Worm (Caenorhabditis elegans): ENCODE measurements around the gene cysl-3.

cysl-3 gene

ce11 chrV:3776086-3776589 is at the start of gene cysl-3:
Gene cysl-3 (minus strand): TSS chrV:3776136.
- TF ChIP-seq W03F9.2 (tag; optimal IDR thresholded peaks at IDR 0.05), result no peak
- no peak for TF ChIP-seq him-1 (tag; optimal IDR thresholded peaks at IDR 0.05)
- no peak for TF ChIP-seq dao-5 (tag; optimal IDR thresholded peaks at IDR 0.05)

ce11 chrV:3825190-3825589 is 49.3 kb upstream of the cysl-3 start:
- TF ChIP-seq dao-5 (tag; optimal IDR thresholded peaks at IDR 0.05) (no peak), him-1 (tag; optimal IDR thresholded peaks at IDR 0.05) (no peak), W03F9.2 (tag; optimal IDR thresholded peaks at IDR 0.05) (no peak)

DNA sequence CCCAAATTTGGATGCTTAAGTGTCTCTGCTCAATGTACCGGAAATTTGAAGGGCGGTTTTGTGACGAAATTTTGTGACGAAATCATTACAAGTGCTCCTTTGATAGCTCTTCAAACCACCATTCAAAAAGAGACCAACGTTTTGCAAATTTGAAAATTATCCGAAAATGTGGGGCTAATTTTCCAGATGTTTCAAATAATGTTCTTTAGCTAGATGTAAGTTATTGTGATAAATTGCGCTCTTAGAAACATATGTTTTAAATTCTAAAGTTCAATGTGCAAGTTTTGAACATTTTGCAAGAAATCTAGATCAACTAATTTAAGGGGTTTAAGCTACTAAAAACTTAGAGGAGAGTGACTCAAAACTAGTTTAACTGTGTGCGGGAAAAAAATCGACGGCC is 44.9 kb upstream of the cysl-3 start:
- TF ChIP-seq W03F9.2 (tag; optimal IDR thresholded peaks at IDR 0.05), result no peak
- no peak for TF ChIP-seq him-1 (tag; optimal IDR thresholded peaks at IDR 0.05)
- no peak for TF ChIP-seq dao-5 (tag; optimal IDR thresholded peaks at IDR 0.05)

DNA sequence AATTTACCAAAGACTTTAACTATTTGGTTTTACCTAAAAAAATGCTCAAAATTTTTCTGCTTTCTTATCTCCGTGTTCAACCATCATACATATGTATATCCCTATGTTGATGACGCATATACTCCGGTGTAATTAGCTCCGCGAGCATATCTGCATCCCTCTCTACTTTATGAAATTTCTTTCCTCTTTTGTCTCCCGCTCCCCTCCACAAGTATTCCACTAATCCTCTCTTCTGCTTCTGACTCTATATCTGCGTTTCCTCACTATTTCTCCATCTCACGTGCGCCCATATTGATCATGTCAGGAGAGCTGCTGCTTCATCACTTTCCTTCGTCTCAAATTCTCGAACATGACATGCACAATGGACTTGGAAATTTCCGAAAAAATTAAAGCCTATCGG is 39.0 kb upstream of the cysl-3 start, which contains the start of gene H10D18.1:
H10D18.1 (plus strand) TSS at position 277 of the 400 bp plus-strand sequence.
- TF ChIP-seq W03F9.2 (tag; optimal IDR thresholded peaks at IDR 0.05) (no peak), him-1 (tag; optimal IDR thresholded peaks at IDR 0.05) (peak; percentile 10)

- TF ChIP-seq dao-5 (tag; optimal IDR thresholded peaks at IDR 0.05) (no peak), him-1 (tag; optimal IDR thresholded peaks at IDR 0.05) (no peak), W03F9.2 (tag; optimal IDR thresholded peaks at IDR 0.05) (no peak)
Observed at ce11 chrV:3814009-3814408, 38.1 kb upstream of the cysl-3 start.

- no peak for TF ChIP-seq W03F9.2 (tag; optimal IDR thresholded peaks at IDR 0.05)
Observed at ce11 chrV:3812291-3812690, 36.4 kb upstream of the cysl-3 start, which contains the start of gene scl-12. Gene scl-12 (plus strand): TSS chrV:3812591.

DNA sequence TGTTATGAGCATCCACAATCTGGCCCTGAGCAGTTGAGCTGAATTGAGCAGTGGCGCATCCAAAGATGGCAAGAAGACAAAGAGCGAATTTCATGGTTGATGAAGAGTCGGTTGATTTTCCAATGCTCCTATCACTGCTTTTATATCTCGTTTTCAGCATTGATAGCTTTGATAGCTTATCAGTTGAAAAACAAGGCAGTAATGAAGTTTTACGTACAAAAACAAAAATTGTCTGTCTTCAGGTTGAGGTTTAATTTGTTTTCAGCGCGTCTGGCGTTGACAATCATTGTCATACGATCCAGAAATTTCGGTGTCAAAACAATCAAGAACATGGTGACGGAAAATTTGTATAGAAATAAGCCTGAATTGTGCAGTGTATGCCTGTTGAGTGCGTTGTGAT is 35.6 kb upstream of the cysl-3 start, which contains the start of gene scl-13:
scl-13 (minus strand) TSS at position 101 of the 400 bp plus-strand sequence.
- no peak for TF ChIP-seq W03F9.2 (tag; optimal IDR thresholded peaks at IDR 0.05)
- no peak for TF ChIP-seq dao-5 (tag; optimal IDR thresholded peaks at IDR 0.05)
- no peak for TF ChIP-seq him-1 (tag; optimal IDR thresholded peaks at IDR 0.05)

- TF ChIP-seq him-1 (tag; optimal IDR thresholded peaks at IDR 0.05) (no peak), W03F9.2 (tag; optimal IDR thresholded peaks at IDR 0.05) (no peak), dao-5 (tag; optimal IDR thresholded peaks at IDR 0.05) (no peak)
Observed at ce11 chrV:3810035-3810434, 34.1 kb upstream of the cysl-3 start.

DNA sequence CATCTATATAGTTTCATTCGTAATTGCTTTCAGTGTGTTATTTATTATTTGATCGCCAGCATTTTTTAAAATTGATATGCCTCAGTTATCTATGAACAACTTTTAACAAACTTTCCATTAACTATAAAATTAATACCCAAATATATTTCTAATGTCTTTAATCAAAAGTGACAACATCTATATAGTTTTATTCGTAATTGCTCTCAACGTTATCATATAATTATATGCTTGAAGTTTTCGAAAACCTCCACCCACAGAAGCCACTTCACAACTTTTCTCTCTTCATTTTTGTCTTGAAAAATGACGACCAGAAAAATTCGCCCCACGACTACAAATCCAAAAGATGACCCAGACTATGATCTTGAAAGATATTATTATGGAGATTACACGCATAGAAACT is 32.4 kb upstream of the cysl-3 start, which contains the start of gene srw-6:
srw-6 (plus strand) TSS at position 301 of the 400 bp plus-strand sequence.
- no peak for TF ChIP-seq him-1 (tag; optimal IDR thresholded peaks at IDR 0.05)
- no peak for TF ChIP-seq dao-5 (tag; optimal IDR thresholded peaks at IDR 0.05)
- no peak for TF ChIP-seq W03F9.2 (tag; optimal IDR thresholded peaks at IDR 0.05)

DNA sequence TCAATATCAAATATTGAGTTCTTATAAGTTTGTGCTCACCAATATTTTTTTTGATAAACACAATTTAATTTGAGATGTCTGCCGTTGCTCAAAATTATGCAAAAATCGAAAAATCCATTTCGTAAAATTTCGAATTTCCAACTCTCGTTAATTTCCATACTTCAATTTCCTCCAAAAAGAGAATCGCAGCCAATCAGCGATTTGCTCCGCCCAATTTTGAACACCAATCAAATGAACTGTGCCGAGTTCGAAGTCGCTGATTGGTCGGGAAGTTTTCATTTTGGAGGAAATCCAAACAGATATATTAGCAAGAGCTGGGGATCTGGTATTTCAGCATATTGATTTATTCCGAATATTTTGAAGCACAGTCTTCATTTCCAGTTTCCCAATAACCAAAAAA is 31.9 kb upstream of the cysl-3 start:
- TF ChIP-seq dao-5 (tag; optimal IDR thresholded peaks at IDR 0.05), result no peak

DNA sequence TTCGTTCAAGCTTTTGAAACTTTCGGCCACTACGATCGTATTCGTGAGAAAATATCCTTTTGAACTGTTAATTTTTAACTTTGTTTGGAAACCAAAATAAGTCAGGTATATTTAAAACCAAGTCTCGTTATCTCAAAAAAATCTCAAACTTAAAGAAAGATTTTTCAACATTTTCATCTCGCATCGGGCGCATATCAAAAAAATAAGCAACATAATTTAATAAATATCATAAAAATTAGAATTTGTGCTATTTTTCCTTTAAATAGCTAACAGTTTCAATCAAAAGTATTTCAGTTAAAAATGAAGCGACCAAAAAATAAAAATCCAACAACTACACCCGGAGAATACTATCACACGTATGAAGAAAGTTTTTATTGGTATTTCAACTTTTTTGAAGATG is 30.0 kb upstream of the cysl-3 start, which contains the start of gene srw-7:
srw-7 (plus strand) TSS at position 301 of the 400 bp plus-strand sequence.
- TF ChIP-seq him-1 (tag; optimal IDR thresholded peaks at IDR 0.05), result no peak
- TF ChIP-seq dao-5 (tag; optimal IDR thresholded peaks at IDR 0.05), result no peak
- no peak for TF ChIP-seq W03F9.2 (tag; optimal IDR thresholded peaks at IDR 0.05)

ce11 chrV:3805499-3805898 is 29.6 kb upstream of the cysl-3 start, which contains the start of gene R08F11.4:
Gene R08F11.4 (minus strand): TSS chrV:3805527.
- TF ChIP-seq him-1 (tag; optimal IDR thresholded peaks at IDR 0.05), result no peak
- TF ChIP-seq dao-5 (tag; optimal IDR thresholded peaks at IDR 0.05), result no peak
- TF ChIP-seq W03F9.2 (tag; optimal IDR thresholded peaks at IDR 0.05), result no peak

ce11 chrV:3803343-3803742 is 27.4 kb upstream of the cysl-3 start, which contains the start of gene cyp-33C8:
Gene cyp-33C8 (minus strand): TSS chrV:3803542.
- TF ChIP-seq him-1 (tag; optimal IDR thresholded peaks at IDR 0.05), result no peak
- no peak for TF ChIP-seq dao-5 (tag; optimal IDR thresholded peaks at IDR 0.05)
- no peak for TF ChIP-seq W03F9.2 (tag; optimal IDR thresholded peaks at IDR 0.05)

- TF ChIP-seq W03F9.2 (tag; optimal IDR thresholded peaks at IDR 0.05), result no peak
- no peak for TF ChIP-seq dao-5 (tag; optimal IDR thresholded peaks at IDR 0.05)
- no peak for TF ChIP-seq him-1 (tag; optimal IDR thresholded peaks at IDR 0.05)
Observed at ce11 chrV:3801787-3802417, 26.0 kb upstream of the cysl-3 start.

ce11 chrV:3800378-3800777 is 24.4 kb upstream of the cysl-3 start, which contains the start of gene srt-30:
Gene srt-30 (minus strand): TSS chrV:3800478.
- TF ChIP-seq W03F9.2 (tag; optimal IDR thresholded peaks at IDR 0.05) (no peak), dao-5 (tag; optimal IDR thresholded peaks at IDR 0.05) (no peak), him-1 (tag; optimal IDR thresholded peaks at IDR 0.05) (no peak)

Data from whole organism, L4/young adult.